Worm (Caenorhabditis elegans): ENCODE results near the gene T04F3.5.

ce11 chrV:11757358-11757757 lies 3.1 kb upstream of the T04F3.5 start, which contains the start of gene smoc-1:
- TF ChIP-seq nhr-77 (tag; optimal IDR thresholded peaks at IDR 0.05) (no peak), mdt-29 (GFP tag; IDR thresholded peaks at IDR 0.05) (no peak), dpl-1 (GFP tag; optimal IDR thresholded peaks at IDR 0.05) (no peak), snpc-4 (tag; optimal IDR thresholded peaks at IDR 0.05) (no peak), ceh-28 (tag; optimal IDR thresholded peaks at IDR 0.05) (no peak), lsy-2 (tag; optimal IDR thresholded peaks at IDR 0.05) (no peak), nhr-76 (tag; optimal IDR thresholded peaks at IDR 0.05) (no peak), nhr-237 (tag; optimal IDR thresholded peaks at IDR 0.05) (no peak), lin-15B (tag; optimal IDR thresholded peaks at IDR 0.05) (no peak), mes-2 (tag; optimal IDR thresholded peaks at IDR 0.05; ENCODE audit: poor library complexity, severe bottlenecking) (no peak), fkh-10 (GFP tag; optimal IDR thresholded peaks at IDR 0.05) (no peak), ceh-20 (GFP tag; IDR thresholded peaks at IDR 0.05) (no peak), nhr-102 (tag; optimal IDR thresholded peaks at IDR 0.05) (no peak)
